Worm (Caenorhabditis elegans): ENCODE results near the gene amdh-1.
A peak's percentile ranks its signal among the peaks of the same experiment; 100 is the strongest.

- TF ChIP-seq atf-7 (tag; optimal IDR thresholded peaks at IDR 0.05), result no peak
- no peak for TF ChIP-seq egrh-3 (GFP tag; IDR thresholded peaks at IDR 0.05)
- TF ChIP-seq hmg-20 (GFP tag; IDR thresholded peaks at IDR 0.05), result no peak
- TF ChIP-seq ama-1 (optimal IDR thresholded peaks at IDR 0.05), result no peak
- peak in 1 of 2 experiments; percentile 35 for TF ChIP-seq ama-1 (GFP tag; optimal IDR thresholded peaks at IDR 0.05)
- no peak for TF ChIP-seq let-526 (GFP tag; IDR thresholded peaks at IDR 0.05)
- TF ChIP-seq attf-3 (GFP tag; conservative IDR thresholded peaks at IDR 0.05), result no peak
- peak; percentile 85 for TF ChIP-seq hrde-1 (tag; optimal IDR thresholded peaks at IDR 0.05; ENCODE audit: borderline replicate concordance)
- TF ChIP-seq lag-1 (GFP tag; IDR thresholded peaks at IDR 0.05), result no peak
- no peak for TF ChIP-seq aptf-3 (GFP tag; IDR thresholded peaks at IDR 0.05)
- peak; percentile 66; the same call in 1 of the 2 replicates for TF ChIP-seq lin-26 (GFP tag; IDR thresholded peaks at IDR 0.05)
- TF ChIP-seq F10E7.11 (tag; optimal IDR thresholded peaks at IDR 0.05), result no peak
- no peak for TF ChIP-seq ets-4 (GFP tag; optimal IDR thresholded peaks at IDR 0.05)
- TF ChIP-seq pbrm-1 (GFP tag; IDR thresholded peaks at IDR 0.05), result no peak
Measured at ce11 chrIII:6210215-6210822, 41.3 kb upstream of the amdh-1 start.
